Worm (Caenorhabditis elegans) whole organism, midembryonic: ENCODE results near the gene clec-158.

Experiments
- flt-1 ChIP-seq: fragments of 200-800 bp; sonication (Bioruptor generic); IDR thresholded peaks from 2 replicates; pipeline ENCODE4 v1.3.6; 2022; ENCODE audit warnings: missing genetic modification characterization, missing compliant biosample characterization
- med-1 ChIP-seq: sonication (generic microtip); optimal IDR thresholded peaks from 2 replicates; lab custom pipeline; 2017; ENCODE audit warnings: missing genetic modification characterization, mild to moderate bottlenecking, missing compliant biosample characterization, antibody characterized with exemption, missing genetic modification reagents; ENCODE audit not compliant: insufficient read depth
- ztf-29 ChIP-seq: fragments of 200-800 bp; sonication (Bioruptor generic); IDR thresholded peaks from 2 replicates; pipeline ENCODE4 v1.3.6; 2022; ENCODE audit warnings: missing genetic modification reagents, missing genetic modification characterization, missing compliant biosample characterization

- no peak for TF ChIP-seq flt-1 (GFP tag; lab: Robert Waterston, UW)
- TF ChIP-seq med-1 = no peak
- no peak for TF ChIP-seq ztf-29
Observed at ce11 chrIII:6869996-6870395, 10.6 kb upstream of the clec-158 start, which contains the start of gene K04C2.8.
